Worm (Caenorhabditis elegans) whole organism, late embryonic: Measurements from ENCODE around the gene prx-3.

Source experiments
- C38D4.7 ChIP-seq: fragments of 200-800 bp; sonication (Bioruptor generic); optimal IDR thresholded peaks from 2 replicates; lab custom pipeline; 2018; ENCODE audit warnings: mild to moderate bottlenecking, missing genetic modification characterization, moderate library complexity, missing compliant biosample characterization
- T23F11.4 ChIP-seq: fragments of 200-800 bp; sonication (Bioruptor generic); optimal IDR thresholded peaks from 2 replicates; lab custom pipeline; 2018; ENCODE audit warnings: mild to moderate bottlenecking, missing genetic modification characterization, missing compliant biosample characterization
- ama-1 ChIP-seq: fragments of 150-350 bp; optimal IDR thresholded peaks from 2 replicates; lab custom pipeline; 2014
- ceh-2 ChIP-seq: sonication (generic microtip); optimal IDR thresholded peaks from 2 replicates; lab custom pipeline; 2016; ENCODE audit warnings: missing genotype, missing genetic modification characterization, missing compliant biosample characterization
- dmd-4 ChIP-seq: sonication (generic microtip); optimal IDR thresholded peaks from 2 replicates; lab custom pipeline; 2016; ENCODE audit warnings: borderline replicate concordance, missing genetic modification characterization, missing compliant biosample characterization
- dve-1 ChIP-seq: sonication (generic microtip); optimal IDR thresholded peaks from 2 replicates; lab custom pipeline; 2017; ENCODE audit warnings: antibody characterized with exemption, mild to moderate bottlenecking, missing genetic modification characterization, missing compliant biosample characterization
- hlh-13 ChIP-seq: fragments of 200-800 bp; sonication (Bioruptor generic); optimal IDR thresholded peaks from 2 replicates; lab custom pipeline; 2018; ENCODE audit warnings: mild to moderate bottlenecking, missing genetic modification characterization, missing compliant biosample characterization
- hlh-15 ChIP-seq: sonication (generic microtip); optimal IDR thresholded peaks from 2 replicates; lab custom pipeline; 2016; ENCODE audit warnings: missing genetic modification characterization, missing compliant biosample characterization
- hlh-30 ChIP-seq: sonication (generic microtip); optimal IDR thresholded peaks from 2 replicates; lab custom pipeline; 2017; ENCODE audit warnings: antibody characterized with exemption, missing genetic modification characterization, missing compliant biosample characterization; ENCODE audit not compliant: insufficient read depth
- pqm-1 ChIP-seq: sonication (generic microtip); optimal IDR thresholded peaks from 2 replicates; lab custom pipeline; 2016; ENCODE audit warnings: missing genetic modification characterization, missing compliant biosample characterization
- unc-55 ChIP-seq: sonication (generic microtip); optimal IDR thresholded peaks from 2 replicates; lab custom pipeline; 2017; ENCODE audit warnings: missing biosample characterization, missing genetic modification reagents, missing genetic modification characterization

- TF ChIP-seq hlh-15 (no peak), ama-1 (lab: Kevin White, UChicago) (no peak), unc-55 (no peak), dmd-4 (tag; lab: Kevin White, UChicago) (no peak), ceh-2 (no peak), dve-1 (tag; lab: Kevin White, UChicago) (no peak), C38D4.7 (GFP tag; lab: Kevin White, UChicago) (no peak), pqm-1 (tag; lab: Kevin White, UChicago) (no peak), hlh-13 (GFP tag; lab: Kevin White, UChicago) (no peak), hlh-30 (no peak), T23F11.4 (GFP tag; lab: Kevin White, UChicago) (no peak)
Measured at ce11 chrX:6090779-6091178, 21.9 kb downstream of the prx-3 start.
